Fruit fly (Drosophila melanogaster) whole organism, wandering third instar larva: ENCODE data around the gene ro.
A peak's percentile ranks its signal among the peaks of the same experiment; 100 is the strongest.

Experiments used
- Abd-B ChIP-seq: fragments of >200 bp; optimal IDR thresholded peaks from 2 replicates; lab custom pipeline; 2017; ENCODE audit warnings: missing biosample characterization, missing genetic modification characterization
- Dfd ChIP-seq: fragments of >200 bp; optimal IDR thresholded peaks from 2 replicates; lab custom pipeline; 2017; ENCODE audit warnings: missing biosample characterization, missing genetic modification characterization
- Hr78 ChIP-seq: fragments of >200 bp; optimal IDR thresholded peaks from 2 replicates; lab custom pipeline; 2017; ENCODE audit warnings: missing biosample characterization, missing genetic modification characterization
- N ChIP-seq: fragments of >200 bp; optimal IDR thresholded peaks from 2 replicates; lab custom pipeline; 2018; ENCODE audit warnings: missing biosample characterization, missing external identifiers, missing genetic modification characterization
- OdsH ChIP-seq: fragments of 200-800 bp; sonication (Bioruptor generic); optimal IDR thresholded peaks from 2 replicates; lab custom pipeline; 2016; ENCODE audit warnings: missing biosample characterization, mild to moderate bottlenecking, missing genetic modification characterization
- br ChIP-seq: fragments of 200-800 bp; sonication (Bioruptor generic); optimal IDR thresholded peaks from 2 replicates; lab custom pipeline; 2016; ENCODE audit warnings: missing biosample characterization, missing genetic modification characterization
- dl ChIP-seq, 2 experiments: fragments of 175-275, 200-275 bp in 1 of 2; fragments of 200-275 bp in 1 of 2; sonication (Bioruptor generic); optimal IDR thresholded peaks; lab custom pipeline; 2018; ENCODE audit warnings: mild to moderate bottlenecking in 2 of 2, missing biosample characterization in 2 of 2, missing genetic modification characterization in 2 of 2, moderate library complexity in 2 of 2; ENCODE audit not compliant: partially characterized antibody in 2 of 2, insufficient read depth in 1 of 2
- dmrt93B ChIP-seq: fragments of 200-800 bp; sonication (Bioruptor generic); optimal IDR thresholded peaks from 2 replicates; lab custom pipeline; 2018; ENCODE audit warnings: missing biosample characterization, mild to moderate bottlenecking, missing genetic modification characterization
- h ChIP-seq: fragments of 200-800 bp; sonication (Bioruptor generic); optimal IDR thresholded peaks from 3 replicates; lab custom pipeline; 2016; ENCODE audit warnings: missing biosample characterization, mild to moderate bottlenecking, missing genetic modification characterization
- pan ChIP-seq: fragments of >200 bp; optimal IDR thresholded peaks from 2 replicates; lab custom pipeline; 2017
- psq ChIP-seq: fragments of 200-800 bp; sonication (Bioruptor generic); optimal IDR thresholded peaks from 3 replicates; lab custom pipeline; 2017; ENCODE audit warnings: missing biosample characterization, mild to moderate bottlenecking, missing genetic modification characterization, moderate library complexity
- sv ChIP-seq: fragments of 200-800 bp; sonication (Bioruptor generic); optimal IDR thresholded peaks from 3 replicates; lab custom pipeline; 2016; ENCODE audit warnings: missing biosample characterization, missing genetic modification characterization

DNA sequence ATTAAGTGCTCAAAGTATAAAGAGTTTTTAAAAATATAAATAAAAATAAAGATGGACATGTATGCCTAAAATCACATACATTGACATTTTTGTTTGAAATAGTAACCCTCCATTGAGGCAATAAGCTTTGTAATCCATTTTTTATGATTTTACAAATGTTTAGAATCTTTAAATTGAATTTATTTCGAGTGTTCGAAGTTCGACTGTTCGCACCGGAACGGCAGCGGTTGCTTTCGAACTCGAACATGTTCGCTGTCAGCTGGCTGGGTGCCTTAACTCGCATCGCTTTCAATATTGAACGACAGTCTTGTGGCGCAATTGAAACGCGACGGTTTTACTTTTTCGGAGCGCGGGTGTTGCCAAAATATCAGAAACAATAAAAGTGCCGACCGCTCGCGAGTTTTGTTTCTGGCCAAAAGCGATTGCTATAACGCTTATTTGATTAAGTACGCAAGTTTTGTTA is 34.5 kb upstream of the ro start, which contains the start of gene CG46339:
- peak; percentile 45 for TF ChIP-seq OdsH (GFP tag; lab: Kevin White, UChicago)
- no peak for TF ChIP-seq Hr78 (GFP tag; lab: Kevin White, UChicago)
- TF ChIP-seq N: no peak
- TF ChIP-seq Dfd: no peak
- no peak for TF ChIP-seq Abd-B (GFP tag; lab: Kevin White, UChicago)
- TF ChIP-seq dmrt93B (GFP tag; lab: Kevin White, UChicago): no peak
- no peak for TF ChIP-seq psq
- TF ChIP-seq h (GFP tag; lab: Kevin White, UChicago): peak; percentile 62
- TF ChIP-seq br (GFP tag; lab: Kevin White, UChicago): peak; percentile 78
- TF ChIP-seq sv (GFP tag; lab: Kevin White, UChicago): no peak
- TF ChIP-seq pan: no peak
- TF ChIP-seq dl (GFP tag; optimal IDR thresholded peaks at IDR 0.05; lab: Kevin White, UChicago; ENCODE audit: insufficient read depth in 1 of 2, partially characterized antibody in 2 of 2): peak in 1 of 2 experiments; percentile 4
